Worm (Caenorhabditis elegans) whole organism, midembryonic: Measurements from ENCODE around the gene hyls-1.

Experiments
- T22C8.4 ChIP-seq: fragments of 200-800 bp; sonication (Bioruptor generic); IDR thresholded peaks from 2 replicates; pipeline ENCODE4 v1.3.6; 2022; ENCODE audit warnings: missing genetic modification characterization, missing compliant biosample characterization
- cog-1 ChIP-seq: sonication (generic microtip); optimal IDR thresholded peaks from 2 replicates; lab custom pipeline; 2016; ENCODE audit warnings: missing genetic modification characterization, missing compliant biosample characterization
- klf-2 ChIP-seq: fragments of 200-800 bp; sonication (Bioruptor generic); conservative IDR thresholded peaks from 2 replicates; pipeline ENCODE4 v1.3.6; 2022; ENCODE audit warnings: missing genetic modification reagents, missing genetic modification characterization, missing compliant biosample characterization
- med-1 ChIP-seq: sonication (generic microtip); optimal IDR thresholded peaks from 2 replicates; lab custom pipeline; 2017; ENCODE audit warnings: missing genetic modification characterization, mild to moderate bottlenecking, missing compliant biosample characterization, antibody characterized with exemption, missing genetic modification reagents; ENCODE audit not compliant: insufficient read depth
- ref-1 ChIP-seq: fragments of 200-800 bp; sonication (Bioruptor generic); conservative IDR thresholded peaks from 2 replicates; pipeline ENCODE4 v1.3.6; 2022; ENCODE audit warnings: missing genetic modification reagents, missing genetic modification characterization, missing compliant biosample characterization
- ztf-29 ChIP-seq: fragments of 200-800 bp; sonication (Bioruptor generic); IDR thresholded peaks from 2 replicates; pipeline ENCODE4 v1.3.6; 2022; ENCODE audit warnings: missing genetic modification reagents, missing genetic modification characterization, missing compliant biosample characterization

- TF ChIP-seq klf-2 (GFP tag; lab: Robert Waterston, UW) (no peak), ztf-29 (no peak), ref-1 (GFP tag; lab: Robert Waterston, UW) (no peak), med-1 (GFP tag; lab: Kevin White, UChicago) (no peak), cog-1 (tag; lab: Kevin White, UChicago) (no peak), T22C8.4 (GFP tag; lab: Robert Waterston, UW) (no peak)
Measured at ce11 chrV:7234726-7235125, 2.5 kb upstream of the hyls-1 start, which contains the start of gene C05C8.5.
